Fruit fly (Drosophila melanogaster) whole organism, embryonic: ENCODE results near the gene CG18081.
A peak's percentile ranks its signal among the peaks of the same experiment; 100 is the strongest.

Experiments used
- Abd-B ChIP-seq: fragments of 200-800 bp; sonication (Bioruptor generic); optimal IDR thresholded peaks from 2 replicates; lab custom pipeline; 2018; ENCODE audit warnings: missing biosample characterization, mild to moderate bottlenecking, missing genetic modification characterization, moderate library complexity
- Aef1 ChIP-seq: fragments of 200-800 bp; sonication (Bioruptor generic); IDR thresholded peaks from 3 replicates; pipeline ENCODE4 v1.3.6; 2022; ENCODE audit warnings: missing biosample characterization, missing genetic modification characterization
- CG10543 ChIP-seq: fragments of 200-800 bp; sonication (Bioruptor generic); optimal IDR thresholded peaks from 3 replicates; lab custom pipeline; 2017; ENCODE audit warnings: missing biosample characterization, mild to moderate bottlenecking, missing genetic modification characterization, moderate library complexity
- CG10654 ChIP-seq: fragments of 200-800 bp; sonication (Bioruptor generic); optimal IDR thresholded peaks from 2 replicates; lab custom pipeline; 2016; ENCODE audit warnings: missing biosample characterization, missing genetic modification characterization
- CG11456 ChIP-seq: fragments of 200-800 bp; sonication (Bioruptor generic); IDR thresholded peaks from 3 replicates; pipeline ENCODE4 v1.3.6; 2022; ENCODE audit warnings: missing biosample characterization, missing genetic modification characterization
- CG11696 ChIP-seq: fragments of 200-800 bp; sonication (Bioruptor generic); IDR thresholded peaks from 2 replicates; pipeline ENCODE4 v1.3.6; 2022; ENCODE audit warnings: missing biosample characterization, missing genetic modification characterization
- CG17186 ChIP-seq: fragments of 200-800 bp; sonication (Bioruptor generic); optimal IDR thresholded peaks from 3 replicates; lab custom pipeline; 2017; ENCODE audit warnings: missing biosample characterization, missing genetic modification reagents, missing genetic modification characterization
- CG17612 ChIP-seq: fragments of 200-800 bp; sonication (Bioruptor generic); IDR thresholded peaks from 2 replicates; pipeline ENCODE4 v1.3.6; 2022; ENCODE audit warnings: missing biosample characterization, missing genetic modification characterization
- CG18764 ChIP-seq: fragments of 200-800 bp; sonication (Bioruptor generic); optimal IDR thresholded peaks from 3 replicates; lab custom pipeline; 2016; ENCODE audit warnings: missing biosample characterization, missing genetic modification characterization
- CG2199 ChIP-seq: fragments of 200-800 bp; sonication (Bioruptor generic); IDR thresholded peaks from 3 replicates; pipeline ENCODE4 v1.3.6; 2022; ENCODE audit warnings: missing biosample characterization, missing genetic modification characterization
- CG30020 ChIP-seq: fragments of 200-800 bp; optimal IDR thresholded peaks from 2 replicates; lab custom pipeline; 2019; ENCODE audit warnings: missing biosample characterization, mild to moderate bottlenecking, missing genetic modification characterization, moderate library complexity
- CG3065 ChIP-seq: fragments of 200-800 bp; sonication (Bioruptor generic); optimal IDR thresholded peaks from 2 replicates; lab custom pipeline; 2016; ENCODE audit warnings: missing biosample characterization, missing genetic modification characterization
- CG31388 ChIP-seq: fragments of 200-800 bp; sonication (Bioruptor generic); optimal IDR thresholded peaks from 2 replicates; lab custom pipeline; 2016; ENCODE audit warnings: missing biosample characterization, missing genetic modification characterization
- CG42726 ChIP-seq: fragments of 200-800 bp; sonication (Bioruptor generic); IDR thresholded peaks from 2 replicates; pipeline ENCODE4 v1.3.6; 2022; ENCODE audit warnings: missing biosample characterization, missing genetic modification characterization; ENCODE audit not compliant: partially characterized antibody
- CG4328 ChIP-seq: fragments of 200-800 bp; sonication (Bioruptor generic); optimal IDR thresholded peaks from 3 replicates; lab custom pipeline; 2017; ENCODE audit warnings: missing biosample characterization, missing genetic modification reagents, missing genetic modification characterization
- CG7271 ChIP-seq: fragments of 200-800 bp; sonication (Bioruptor generic); optimal IDR thresholded peaks from 2 replicates; lab custom pipeline; 2018; ENCODE audit warnings: missing biosample characterization, mild to moderate bottlenecking, missing genetic modification characterization, moderate library complexity
- CG9876 ChIP-seq: fragments of 200-800 bp; sonication (Bioruptor generic); optimal IDR thresholded peaks from 2 replicates; lab custom pipeline; 2016; ENCODE audit warnings: missing biosample characterization, missing genetic modification characterization
- Dbx ChIP-seq: fragments of 200-800 bp; sonication (Bioruptor generic); IDR thresholded peaks from 3 replicates; pipeline ENCODE4 v1.3.6; 2022; ENCODE audit warnings: missing biosample characterization, missing genetic modification characterization
- Dip3 ChIP-seq: fragments of 200-800 bp; sonication (Bioruptor generic); optimal IDR thresholded peaks from 3 replicates; lab custom pipeline; 2016; ENCODE audit warnings: missing biosample characterization, missing genetic modification characterization
- Drgx ChIP-seq: fragments of 200-800 bp; sonication (Bioruptor generic); IDR thresholded peaks from 2 replicates; pipeline ENCODE4 v1.3.6; 2022; ENCODE audit warnings: missing biosample characterization, missing genetic modification characterization
- E2f1 ChIP-seq: fragments of 200-800 bp; sonication (Bioruptor generic); IDR thresholded peaks from 2 replicates; pipeline ENCODE4 v1.3.6; 2022; ENCODE audit warnings: missing biosample characterization, missing genetic modification characterization
- E2f2 ChIP-seq: fragments of 200-800 bp; sonication (Bioruptor generic); IDR thresholded peaks from 2 replicates; pipeline ENCODE4 v1.3.6; 2022; ENCODE audit warnings: missing biosample characterization, missing genetic modification characterization
- ERR ChIP-seq: fragments of 200-800 bp; sonication (Bioruptor generic); optimal IDR thresholded peaks from 2 replicates; lab custom pipeline; 2016; ENCODE audit warnings: missing biosample characterization, missing genetic modification characterization
- Elba2 ChIP-seq: fragments of 200-800 bp; sonication (Bioruptor generic); optimal IDR thresholded peaks from 3 replicates; lab custom pipeline; 2016; ENCODE audit warnings: missing biosample characterization, missing genetic modification characterization
- Gsc ChIP-seq: fragments of 200-800 bp; sonication (Bioruptor generic); IDR thresholded peaks from 2 replicates; pipeline ENCODE4 v1.3.6; 2022; ENCODE audit warnings: missing biosample characterization, missing genetic modification characterization
- HLH3B ChIP-seq: fragments of 200-800 bp; sonication (Bioruptor generic); IDR thresholded peaks from 2 replicates; pipeline ENCODE4 v1.3.6; 2022; ENCODE audit warnings: missing biosample characterization, missing genetic modification characterization
- HLHmδ ChIP-seq: fragments of 200-800 bp; sonication (Bioruptor generic); optimal IDR thresholded peaks from 2 replicates; lab custom pipeline; 2018; ENCODE audit warnings: missing biosample characterization, mild to moderate bottlenecking, missing genetic modification characterization, moderate library complexity
- Hr39 ChIP-seq: fragments of >200 bp; optimal IDR thresholded peaks from 2 replicates; lab custom pipeline; 2017
- Hr78 ChIP-seq, 2 experiments: fragments of 200-800 bp in 1 of 2; fragments of >200 bp in 1 of 2; sonication (Bioruptor generic) in 1 of 2; optimal IDR thresholded peaks; 2 replicates each; lab custom pipeline; 2017 to 2019; ENCODE audit warnings: missing biosample characterization in 2 of 2, missing genetic modification characterization in 2 of 2, mild to moderate bottlenecking in 1 of 2, moderate library complexity in 1 of 2
- MTF-1 ChIP-seq: fragments of 200-800 bp; sonication (Bioruptor generic); optimal IDR thresholded peaks from 2 replicates; lab custom pipeline; 2018; ENCODE audit warnings: missing biosample characterization, mild to moderate bottlenecking, missing genetic modification characterization, borderline replicate concordance
- Mad ChIP-seq: fragments of 200-800 bp; sonication (Bioruptor generic); optimal IDR thresholded peaks from 2 replicates; lab custom pipeline; 2016; ENCODE audit warnings: missing biosample characterization, missing genetic modification characterization
- Ptx1 ChIP-seq: fragments of 200-800 bp; sonication (Bioruptor generic); IDR thresholded peaks from 2 replicates; pipeline ENCODE4 v1.3.6; 2022; ENCODE audit warnings: missing biosample characterization, missing genetic modification characterization
- Ravus ChIP-seq: fragments of 200-800 bp; sonication (Bioruptor generic); IDR thresholded peaks from 2 replicates; pipeline ENCODE4 v1.3.6; 2022; ENCODE audit warnings: missing biosample characterization, missing genetic modification characterization
- Rfx ChIP-seq: fragments of 200-800 bp; sonication (Bioruptor generic); IDR thresholded peaks from 2 replicates; pipeline ENCODE4 v1.3.6; 2022; ENCODE audit warnings: missing biosample characterization, missing genetic modification characterization
- Rx ChIP-seq: fragments of 200-800 bp; sonication (Bioruptor generic); IDR thresholded peaks from 2 replicates; pipeline ENCODE4 v1.3.6; 2022; ENCODE audit warnings: missing biosample characterization, missing genetic modification characterization
- abd-A ChIP-seq: fragments of 200-800 bp; sonication (Bioruptor generic); optimal IDR thresholded peaks from 3 replicates; lab custom pipeline; 2019; ENCODE audit warnings: missing biosample characterization, mild to moderate bottlenecking, missing genetic modification characterization, moderate library complexity
- cato ChIP-seq: fragments of 200-800 bp; sonication (Bioruptor generic); optimal IDR thresholded peaks from 2 replicates; lab custom pipeline; 2016; ENCODE audit warnings: missing biosample characterization, missing genetic modification characterization, borderline replicate concordance
- caup ChIP-seq: fragments of 200-800 bp; sonication (Bioruptor generic); optimal IDR thresholded peaks from 3 replicates; lab custom pipeline; 2017; ENCODE audit warnings: missing biosample characterization, mild to moderate bottlenecking, missing genetic modification characterization, moderate library complexity; ENCODE audit not compliant: severe bottlenecking
- cg ChIP-seq: fragments of 200-800 bp; sonication (Bioruptor generic); optimal IDR thresholded peaks from 3 replicates; lab custom pipeline; 2019; ENCODE audit warnings: missing biosample characterization, mild to moderate bottlenecking, missing genetic modification characterization, moderate library complexity
- chinmo ChIP-seq: fragments of 200-800 bp; sonication (Bioruptor generic); IDR thresholded peaks from 4 replicates; pipeline ENCODE4 v1.3.6; 2022; ENCODE audit warnings: missing biosample characterization, missing genetic modification characterization; ENCODE audit not compliant: partially characterized antibody
- chn ChIP-seq: fragments of 200-800 bp; sonication (Bioruptor generic); optimal IDR thresholded peaks from 2 replicates; lab custom pipeline; 2016; ENCODE audit warnings: missing biosample characterization, missing genetic modification characterization
- disco-r ChIP-seq: fragments of 200-800 bp; sonication (Bioruptor generic); optimal IDR thresholded peaks from 2 replicates; lab custom pipeline; 2016; ENCODE audit warnings: missing biosample characterization, missing genetic modification characterization
- eyg ChIP-seq: fragments of 200-800 bp; sonication (Bioruptor generic); optimal IDR thresholded peaks from 3 replicates; lab custom pipeline; 2016; ENCODE audit warnings: missing biosample characterization, missing genetic modification characterization
- gfzf ChIP-seq: fragments of 200-800 bp; sonication (Bioruptor generic); optimal IDR thresholded peaks from 2 replicates; lab custom pipeline; 2016; ENCODE audit warnings: missing biosample characterization, mild to moderate bottlenecking, missing genetic modification characterization, moderate library complexity
- inv ChIP-seq: fragments of 200-800 bp; sonication (Bioruptor generic); IDR thresholded peaks from 2 replicates; pipeline ENCODE4 v1.3.6; 2022; ENCODE audit warnings: missing biosample characterization, missing genetic modification characterization; ENCODE audit not compliant: partially characterized antibody
- jumu ChIP-seq: fragments of 200-800 bp; sonication (Bioruptor generic); optimal IDR thresholded peaks from 3 replicates; lab custom pipeline; 2016; ENCODE audit warnings: missing biosample characterization, missing genetic modification characterization
- odd ChIP-seq: fragments of 200-800 bp; sonication (Bioruptor generic); optimal IDR thresholded peaks from 2 replicates; lab custom pipeline; 2017; ENCODE audit warnings: missing biosample characterization, mild to moderate bottlenecking, missing genetic modification characterization
- row ChIP-seq: fragments of 200-800 bp; sonication (Bioruptor generic); IDR thresholded peaks from 3 replicates; pipeline ENCODE4 v1.3.6; 2022; ENCODE audit warnings: missing biosample characterization, missing genetic modification characterization
- sob ChIP-seq: fragments of 200-800 bp; sonication (Bioruptor generic); IDR thresholded peaks from 2 replicates; pipeline ENCODE4 v1.3.6; 2022; ENCODE audit warnings: missing biosample characterization, missing genetic modification characterization
- tgo ChIP-seq: fragments of 200-800 bp; sonication (Bioruptor generic); IDR thresholded peaks from 3 replicates; pipeline ENCODE4 v1.3.6; 2022; ENCODE audit warnings: missing biosample characterization, missing genetic modification characterization
- vnd ChIP-seq: fragments of 200-800 bp; sonication (Bioruptor generic); IDR thresholded peaks from 3 replicates; pipeline ENCODE4 v1.3.6; 2022; ENCODE audit warnings: missing biosample characterization, missing genetic modification characterization; ENCODE audit not compliant: partially characterized antibody
- zf30C ChIP-seq: fragments of 200-800 bp; sonication (Bioruptor generic); optimal IDR thresholded peaks from 3 replicates; lab custom pipeline; 2018; ENCODE audit warnings: missing biosample characterization, mild to moderate bottlenecking, missing genetic modification characterization

CG18081 gene

DNA sequence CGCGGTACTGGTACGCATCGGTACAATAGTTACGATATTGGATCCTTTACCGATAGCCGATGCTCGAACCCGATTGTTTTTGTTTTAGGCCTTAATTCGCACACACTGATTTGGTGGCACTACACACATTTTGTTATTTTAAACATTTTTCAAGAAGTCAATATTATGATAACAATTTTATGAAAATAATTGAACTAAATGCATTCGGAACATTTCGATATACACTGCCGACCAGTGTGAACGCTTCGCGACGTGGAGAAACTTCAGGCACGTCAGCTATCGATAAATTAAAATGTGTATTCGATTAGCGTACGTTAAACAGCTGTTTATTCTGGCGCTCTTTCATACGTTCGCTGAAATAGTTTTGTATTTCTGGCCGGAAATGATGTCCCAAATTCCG lies 3.0 kb downstream of the CG18081 start, which contains the start of gene CG12713 (continued):
- TF ChIP-seq Drgx: no peak
- TF ChIP-seq CG9876 (GFP tag; lab: Kevin White, UChicago): no peak
- no peak for TF ChIP-seq cato (GFP tag; lab: Kevin White, UChicago)
- TF ChIP-seq tgo: no peak
- no peak for TF ChIP-seq cg (GFP tag; lab: Kevin White, UChicago)
- TF ChIP-seq CG10654 (GFP tag; lab: Kevin White, UChicago): no peak
- TF ChIP-seq HLHmδ (GFP tag; lab: Kevin White, UChicago): no peak
- TF ChIP-seq CG7271 (tag; lab: Kevin White, UChicago): no peak
- no peak for TF ChIP-seq disco-r (GFP tag; lab: Kevin White, UChicago)
- TF ChIP-seq gfzf (GFP tag; lab: Kevin White, UChicago): peak; percentile 56
- no peak for TF ChIP-seq Dip3 (GFP tag; lab: Kevin White, UChicago)
- TF ChIP-seq CG18764: no peak
- no peak for TF ChIP-seq CG3065 (GFP tag; lab: Kevin White, UChicago)
- no peak for TF ChIP-seq caup (GFP tag; lab: Kevin White, UChicago)
- no peak for TF ChIP-seq CG31388 (GFP tag; lab: Kevin White, UChicago)
- no peak for TF ChIP-seq odd (GFP tag; lab: Kevin White, UChicago)
- no peak for TF ChIP-seq Ptx1 (GFP tag; lab: Robert Waterston, UW)
- TF ChIP-seq Dbx: peak; percentile 54; the same call in 2 of the 3 replicates
- no peak for TF ChIP-seq ERR (GFP tag; lab: Kevin White, UChicago)
- no peak for TF ChIP-seq HLH3B (GFP tag; lab: Robert Waterston, UW)
- no peak for TF ChIP-seq CG17612 (GFP tag; lab: Robert Waterston, UW)
- no peak for TF ChIP-seq Mad (GFP tag; lab: Kevin White, UChicago)
- peak; percentile 76 for TF ChIP-seq CG17186 (GFP tag; lab: Kevin White, UChicago)
- TF ChIP-seq jumu (GFP tag; lab: Kevin White, UChicago): no peak
- TF ChIP-seq Abd-B (GFP tag; lab: Kevin White, UChicago): no peak
- no peak for TF ChIP-seq CG10543
- peak; percentile 78 for TF ChIP-seq vnd (GFP tag; lab: Robert Waterston, UW)
- TF ChIP-seq CG42726: peak; percentile 65; the same call in 1 of the 2 replicates
- TF ChIP-seq zf30C (GFP tag; lab: Kevin White, UChicago): no peak
- TF ChIP-seq Aef1: no peak
- 0 out of 4 replicates have a peak, but pooled peaks have one; percentile 23 for TF ChIP-seq chinmo (GFP tag; lab: Robert Waterston, UW)
- no peak for TF ChIP-seq MTF-1
- TF ChIP-seq abd-A (tag; lab: Kevin White, UChicago): no peak
- no peak for TF ChIP-seq CG11456 (GFP tag; lab: Robert Waterston, UW)
- no peak for TF ChIP-seq Ravus (GFP tag; lab: Robert Waterston, UW)
- TF ChIP-seq CG4328 (GFP tag; lab: Kevin White, UChicago): no peak
- no peak for TF ChIP-seq E2f1 (GFP tag; lab: Robert Waterston, UW)
- TF ChIP-seq inv: peak; percentile 64
- TF ChIP-seq CG2199: no peak
- no peak for TF ChIP-seq Gsc (GFP tag; lab: Robert Waterston, UW)
- TF ChIP-seq Hr39 (lab: Kevin White, UChicago): no peak
- peak; percentile 81 for TF ChIP-seq E2f2
- TF ChIP-seq Rx (GFP tag; lab: Robert Waterston, UW): no peak
- TF ChIP-seq row (GFP tag; lab: Robert Waterston, UW): peak; percentile 78
- TF ChIP-seq Elba2 (GFP tag; lab: Kevin White, UChicago): no peak
- TF ChIP-seq CG30020 (tag; lab: Kevin White, UChicago): peak; percentile 87
- TF ChIP-seq chn: peak; percentile 15
- TF ChIP-seq CG11696 (GFP tag; lab: Robert Waterston, UW): no peak
- TF ChIP-seq eyg (GFP tag; lab: Kevin White, UChicago): no peak
- no peak for TF ChIP-seq Hr78 (GFP tag; optimal IDR thresholded peaks at IDR 0.05; lab: Kevin White, UChicago)
- TF ChIP-seq Rfx: no peak
- TF ChIP-seq sob (GFP tag; lab: Robert Waterston, UW): no peak
